Worm (Caenorhabditis elegans): ENCODE measurements around the gene K02A6.4.

DNA sequence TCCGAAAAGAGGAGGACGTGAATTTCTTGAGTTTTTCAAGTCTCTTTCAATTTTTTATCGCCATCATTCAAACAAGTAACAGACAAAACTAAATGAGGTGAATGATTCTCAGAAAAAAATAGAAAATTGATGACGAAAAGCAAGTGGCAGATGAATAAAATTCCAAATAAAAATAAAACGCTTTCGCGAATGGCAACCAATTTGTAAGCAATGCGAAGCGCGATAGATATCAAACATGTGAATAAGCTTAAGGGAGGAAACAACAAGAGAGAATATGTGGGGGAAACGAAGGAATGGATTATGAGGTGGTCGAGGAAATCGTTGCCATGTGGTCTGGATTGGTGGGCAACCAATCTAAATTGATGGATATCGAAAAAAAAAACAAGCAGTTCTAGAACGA lies 14.1 kb downstream of the K02A6.4 start:
- TF ChIP-seq sea-1 (GFP tag; conservative IDR thresholded peaks at IDR 0.05) (no peak), flt-1 (GFP tag; IDR thresholded peaks at IDR 0.05) (no peak), tbx-37 (GFP tag; conservative IDR thresholded peaks at IDR 0.05) (no peak), hmbx-1 (tag; optimal IDR thresholded peaks at IDR 0.05) (no peak)
